Worm (Caenorhabditis elegans) whole organism, L1 larva: ENCODE measurements around the gene ZK1127.3.
"Not testable (repeated sequence)": the region's sequence is repeated elsewhere in the genome, so short reads cannot be mapped to it uniquely, and the experiment has no call there.

Source experiments
- C04F5.9 ChIP-seq: sonication (generic microtip); optimal IDR thresholded peaks from 2 replicates; lab custom pipeline; 2016; ENCODE audit warnings: missing genetic modification characterization, missing compliant biosample characterization
- C16A3.4 ChIP-seq: fragments of 150-350 bp; optimal IDR thresholded peaks from 2 replicates; lab custom pipeline; 2014; ENCODE audit warnings: missing biosample characterization, missing genetic modification characterization
- C34B4.2 ChIP-seq: sonication (generic microtip); optimal IDR thresholded peaks from 2 replicates; lab custom pipeline; 2017; ENCODE audit warnings: mild to moderate bottlenecking, missing genetic modification characterization, missing compliant biosample characterization
- Y116A8C.19 ChIP-seq: sonication (generic microtip); optimal IDR thresholded peaks from 2 replicates; lab custom pipeline; 2016; ENCODE audit warnings: missing compliant biosample characterization, missing genetic modification characterization, borderline replicate concordance
- aly-2 ChIP-seq: fragments of 150-350 bp; optimal IDR thresholded peaks from 2 replicates; lab custom pipeline; 2014; ENCODE audit warnings: missing biosample characterization, missing genetic modification characterization
- ama-1 ChIP-seq: fragments of 150-350 bp; optimal IDR thresholded peaks from 2 replicates; lab custom pipeline; 2014
- blmp-1 ChIP-seq: fragments of 150-350 bp; optimal IDR thresholded peaks from 2 replicates; lab custom pipeline; 2014; ENCODE audit warnings: missing biosample characterization, missing genetic modification characterization
- ceh-63 ChIP-seq: fragments of 200-800 bp; sonication (Bioruptor generic); optimal IDR thresholded peaks from 2 replicates; lab custom pipeline; 2018; ENCODE audit warnings: mild to moderate bottlenecking, missing genetic modification characterization, missing compliant biosample characterization
- ceh-88 ChIP-seq: fragments of 200-800 bp; sonication (Bioruptor generic); IDR thresholded peaks from 2 replicates; pipeline ENCODE4 v1.3.6; 2022; ENCODE audit warnings: missing genetic modification characterization, missing compliant biosample characterization
- ces-1 ChIP-seq: fragments of 150-350 bp; optimal IDR thresholded peaks from 2 replicates; lab custom pipeline; 2014; ENCODE audit warnings: missing biosample characterization, missing genetic modification reagents, missing genetic modification characterization
- dpl-1 ChIP-seq, 3 experiments: fragments of 150-350 bp in 2 of 3; sonication (generic microtip) in 1 of 3; optimal IDR thresholded peaks; 2 replicates each; lab custom pipeline; 2014 to 2017; ENCODE audit warnings: missing biosample characterization in 3 of 3, missing genetic modification characterization in 3 of 3, missing genetic modification reagents in 3 of 3
- dsc-1 ChIP-seq: sonication (generic microtip); optimal IDR thresholded peaks from 2 replicates; lab custom pipeline; 2016; ENCODE audit warnings: mild to moderate bottlenecking, missing genetic modification characterization, missing compliant biosample characterization
- efl-1 ChIP-seq, 4 experiments: fragments of 150-350 bp; optimal IDR thresholded peaks in 3 of 4; peaks in 1 of 4; 1 replicate in 1 of 4; 2 replicates in 3 of 4; lab custom pipeline; 2014; ENCODE audit warnings: missing biosample characterization in 2 of 4, missing genetic modification characterization in 2 of 4, missing genetic modification reagents in 2 of 4
- elt-3 ChIP-seq, 6 experiments: fragments of 150-350 bp in 1 of 6; sonication (generic microtip); optimal IDR thresholded peaks; 2 replicates each; lab custom pipeline; 2017 to 2018; ENCODE audit warnings: missing biosample characterization in 6 of 6, missing genetic modification characterization in 6 of 6, inconsistent platforms in 1 of 6
- fkh-10 ChIP-seq: sonication (generic microtip); optimal IDR thresholded peaks from 2 replicates; lab custom pipeline; 2017; ENCODE audit warnings: missing biosample characterization, missing genetic modification reagents, missing genetic modification characterization
- fkh-4 ChIP-seq: sonication (generic microtip); optimal IDR thresholded peaks from 2 replicates; lab custom pipeline; 2016; ENCODE audit warnings: missing compliant biosample characterization, missing genetic modification characterization, borderline replicate concordance
- fkh-8 ChIP-seq: sonication (generic microtip); optimal IDR thresholded peaks from 2 replicates; lab custom pipeline; 2016; ENCODE audit warnings: mild to moderate bottlenecking, missing genetic modification characterization, missing compliant biosample characterization
- grh-1 ChIP-seq: fragments of 200-800 bp; sonication (Bioruptor generic); IDR thresholded peaks from 2 replicates; pipeline ENCODE4 v1.3.6; 2022; ENCODE audit warnings: missing genetic modification reagents, missing genetic modification characterization, missing compliant biosample characterization
- hlh-17 ChIP-seq: fragments of 200-800 bp; sonication (Bioruptor generic); optimal IDR thresholded peaks from 2 replicates; lab custom pipeline; 2018; ENCODE audit warnings: missing genetic modification characterization, mild to moderate bottlenecking, missing compliant biosample characterization, moderate library complexity, borderline replicate concordance
- hlh-4 ChIP-seq: sonication (generic microtip); optimal IDR thresholded peaks from 2 replicates; lab custom pipeline; 2016; ENCODE audit warnings: mild to moderate bottlenecking, missing genetic modification characterization, missing compliant biosample characterization
- hpl-2 ChIP-seq: fragments of 150-350 bp; optimal IDR thresholded peaks from 2 replicates; lab custom pipeline; 2014; ENCODE audit warnings: missing biosample characterization, missing genetic modification reagents, missing genetic modification characterization
- irx-1 ChIP-seq: sonication (generic microtip); optimal IDR thresholded peaks from 2 replicates; lab custom pipeline; 2016; ENCODE audit warnings: missing genetic modification characterization, missing compliant biosample characterization
- isw-1 ChIP-seq: fragments of 200-800 bp; sonication (Bioruptor generic); IDR thresholded peaks from 2 replicates; pipeline ENCODE4 v1.3.6; 2022; ENCODE audit warnings: missing genetic modification characterization, missing compliant biosample characterization
- lin-13 ChIP-seq: fragments of 150-350 bp; optimal IDR thresholded peaks from 2 replicates; lab custom pipeline; 2014; ENCODE audit warnings: missing biosample characterization, missing genetic modification reagents, missing genetic modification characterization
- lin-15B ChIP-seq: fragments of 150-350 bp; sonication (generic microtip); optimal IDR thresholded peaks from 3 replicates; lab custom pipeline; 2014; ENCODE audit warnings: missing biosample characterization, missing genetic modification characterization
- lir-3 ChIP-seq: sonication (generic microtip); optimal IDR thresholded peaks from 2 replicates; lab custom pipeline; 2016; ENCODE audit warnings: mild to moderate bottlenecking, missing genetic modification characterization, moderate library complexity, missing compliant biosample characterization; ENCODE audit not compliant: poor library complexity
- lsy-2 ChIP-seq, 2 experiments: fragments of 150-350 bp; optimal IDR thresholded peaks; 2 replicates each; lab custom pipeline; 2014; ENCODE audit warnings: missing biosample characterization in 2 of 2, missing genetic modification characterization in 2 of 2
- mab-9 ChIP-seq: fragments of 200-800 bp; sonication (Bioruptor generic); IDR thresholded peaks from 2 replicates; pipeline ENCODE4 v1.3.6; 2022; ENCODE audit warnings: missing genetic modification reagents, missing genetic modification characterization, missing compliant biosample characterization
- mdl-1 ChIP-seq, 2 experiments: fragments of 150-350 bp; optimal IDR thresholded peaks; 2 replicates each; lab custom pipeline; 2014 to 2017; ENCODE audit warnings: missing biosample characterization in 2 of 2, missing genetic modification characterization in 2 of 2, inconsistent platforms in 1 of 2
- mef-2 ChIP-seq: fragments of 150-350 bp; optimal IDR thresholded peaks from 2 replicates; lab custom pipeline; 2014; ENCODE audit warnings: missing biosample characterization, missing genetic modification characterization
- nhr-11 ChIP-seq: fragments of 150-350 bp; optimal IDR thresholded peaks from 2 replicates; lab custom pipeline; 2014; ENCODE audit warnings: missing biosample characterization, missing genetic modification characterization
- nhr-19 ChIP-seq: fragments of 200-800 bp; sonication (Bioruptor generic); conservative IDR thresholded peaks from 2 replicates; pipeline ENCODE4 v1.3.6; 2022; ENCODE audit warnings: missing genetic modification characterization, missing compliant biosample characterization
- nhr-20 ChIP-seq: sonication (generic microtip); optimal IDR thresholded peaks from 2 replicates; lab custom pipeline; 2016; ENCODE audit warnings: mild to moderate bottlenecking, missing genetic modification characterization, missing compliant biosample characterization
- nhr-47 ChIP-seq: sonication (generic microtip); optimal IDR thresholded peaks from 2 replicates; lab custom pipeline; 2016; ENCODE audit warnings: mild to moderate bottlenecking, missing genetic modification characterization, moderate library complexity, missing compliant biosample characterization
- nhr-71 ChIP-seq: sonication (generic microtip); optimal IDR thresholded peaks from 2 replicates; lab custom pipeline; 2016; ENCODE audit warnings: mild to moderate bottlenecking, missing genetic modification characterization, moderate library complexity, missing compliant biosample characterization
- nhr-77 ChIP-seq: fragments of 150-350 bp; optimal IDR thresholded peaks from 2 replicates; lab custom pipeline; 2014; ENCODE audit warnings: missing biosample characterization, missing genetic modification characterization
- nhr-84 ChIP-seq: sonication (generic microtip); optimal IDR thresholded peaks from 2 replicates; lab custom pipeline; 2017; ENCODE audit warnings: missing biosample characterization, missing genetic modification characterization
- nhr-85 ChIP-seq: sonication (generic microtip); peaks from one replicate; lab custom pipeline; 2016; ENCODE audit warnings: missing genetic modification characterization, inconsistent platforms, missing compliant biosample characterization
- nhr-90 ChIP-seq: sonication (generic microtip); optimal IDR thresholded peaks from 2 replicates; lab custom pipeline; 2016; ENCODE audit warnings: mild to moderate bottlenecking, missing genetic modification characterization, missing compliant biosample characterization; ENCODE audit not compliant: poor library complexity
- pax-3 ChIP-seq: fragments of 200-800 bp; sonication (Bioruptor generic); optimal IDR thresholded peaks from 2 replicates; lab custom pipeline; 2018; ENCODE audit warnings: mild to moderate bottlenecking, missing genetic modification characterization, moderate library complexity, missing compliant biosample characterization
- skn-1 ChIP-seq: fragments of 150-350 bp; optimal IDR thresholded peaks from 2 replicates; lab custom pipeline; 2014; ENCODE audit warnings: missing biosample characterization, missing genetic modification characterization
- sox-4 ChIP-seq: sonication (generic microtip); optimal IDR thresholded peaks from 2 replicates; lab custom pipeline; 2016; ENCODE audit warnings: missing genetic modification characterization, missing compliant biosample characterization
- swsn-7 ChIP-seq: sonication (generic microtip); optimal IDR thresholded peaks from 2 replicates; lab custom pipeline; 2016; ENCODE audit warnings: missing genetic modification characterization, missing compliant biosample characterization
- tlp-1 ChIP-seq: fragments of 150-350 bp; optimal IDR thresholded peaks from 2 replicates; lab custom pipeline; 2014; ENCODE audit warnings: missing biosample characterization, missing genetic modification characterization
- unc-130 ChIP-seq: fragments of 150-350 bp; optimal IDR thresholded peaks from 2 replicates; lab custom pipeline; 2017; ENCODE audit warnings: missing biosample characterization, missing genetic modification characterization, inconsistent platforms
- unc-86 ChIP-seq: sonication (generic microtip); optimal IDR thresholded peaks from 2 replicates; lab custom pipeline; 2016; ENCODE audit warnings: missing genetic modification characterization, missing compliant biosample characterization
- xbp-1 ChIP-seq: sonication (generic microtip); optimal IDR thresholded peaks from 2 replicates; lab custom pipeline; 2016; ENCODE audit warnings: missing genetic modification characterization, missing compliant biosample characterization
- zag-1 ChIP-seq: fragments of 150-350 bp; optimal IDR thresholded peaks from 2 replicates; lab custom pipeline; 2014; ENCODE audit warnings: missing biosample characterization, missing genetic modification characterization
- zip-4 ChIP-seq: fragments of 200-800 bp; sonication (Bioruptor generic); optimal IDR thresholded peaks from 2 replicates; lab custom pipeline; 2018; ENCODE audit warnings: mild to moderate bottlenecking, missing genetic modification characterization, moderate library complexity, missing compliant biosample characterization
- ztf-4 ChIP-seq: fragments of 150-350 bp; optimal IDR thresholded peaks from 2 replicates; lab custom pipeline; 2014; ENCODE audit warnings: missing biosample characterization, missing genetic modification characterization

ZK1127.3 gene

DNA sequence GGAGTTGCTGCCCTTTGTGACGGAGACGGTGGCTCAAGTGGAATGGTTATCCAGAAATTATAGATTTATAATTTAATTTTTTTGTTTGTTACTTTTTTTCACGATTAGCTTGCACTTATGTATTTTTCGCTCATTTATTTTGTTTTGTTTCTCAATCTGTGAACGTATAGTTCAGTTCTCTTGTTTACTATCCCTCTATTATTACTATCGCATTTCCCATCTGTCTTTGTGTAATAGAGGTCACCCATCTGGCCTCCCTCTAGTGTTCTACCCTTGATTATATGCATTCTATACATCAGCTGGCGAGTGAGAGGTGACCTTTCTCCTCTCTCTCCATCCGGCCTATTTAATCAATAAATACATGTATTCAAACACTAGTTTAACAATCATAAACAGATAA is 28.9 kb downstream of the ZK1127.3 start, which contains the start of the genes T02G5.14 and T02G5.15:
T02G5.14 (plus strand) TSS at position 301 of the 400 bp plus-strand sequence.
T02G5.15 (plus strand) TSS at position 301 of the 400 bp plus-strand sequence.
- not testable (repeated sequence) for TF ChIP-seq Y116A8C.19, mef-2, nhr-71 (tag; lab: Kevin White, UChicago)

ce11 chrII:7090085-7090484 is 35.0 kb downstream of the ZK1127.3 start:
- no peak for TF ChIP-seq C16A3.4 (tag; lab: Kevin White, UChicago)
- no peak for TF ChIP-seq fkh-4 (tag; lab: Kevin White, UChicago)
- no peak for TF ChIP-seq unc-86 (tag; lab: Kevin White, UChicago)
- no peak for TF ChIP-seq hlh-17 (GFP tag; lab: Kevin White, UChicago)
- TF ChIP-seq sox-4 = no peak
- peak; percentile 96 for TF ChIP-seq grh-1 (GFP tag; lab: Robert Waterston, UW)
- TF ChIP-seq nhr-19 (GFP tag; lab: Robert Waterston, UW) = peak; percentile 55
- no peak for TF ChIP-seq aly-2 (tag; lab: Kevin White, UChicago)
- no peak for TF ChIP-seq lin-15B (tag; lab: Kevin White, UChicago)
- TF ChIP-seq dsc-1 (tag; lab: Kevin White, UChicago) = peak; percentile 6
- no peak for TF ChIP-seq C04F5.9 (tag; lab: Kevin White, UChicago)
- no peak for TF ChIP-seq lin-13
- TF ChIP-seq mdl-1 (tag; optimal IDR thresholded peaks at IDR 0.05; lab: Kevin White, UChicago) = peak in 1 of 2 experiments; percentile 38
- no peak for TF ChIP-seq nhr-11 (tag; lab: Kevin White, UChicago)
- TF ChIP-seq fkh-10 (GFP tag; lab: Kevin White, UChicago) = no peak
- peak; percentile 83 for TF ChIP-seq nhr-20 (tag; lab: Kevin White, UChicago)
- TF ChIP-seq fkh-8 (tag; lab: Kevin White, UChicago) = no peak
- no peak for TF ChIP-seq hlh-4 (tag; lab: Kevin White, UChicago)
- peak in 1 of 6 experiments; percentile 44 for TF ChIP-seq elt-3 (tag; optimal IDR thresholded peaks at IDR 0.05; lab: Kevin White, UChicago)
- TF ChIP-seq ztf-4 (tag; lab: Kevin White, UChicago) = no peak
- TF ChIP-seq C34B4.2 (tag; lab: Kevin White, UChicago) = no peak
- peak; percentile 39 for TF ChIP-seq nhr-47
- no peak for TF ChIP-seq zip-4 (GFP tag; lab: Kevin White, UChicago)
- no peak for TF ChIP-seq zag-1
- TF ChIP-seq ces-1 (GFP tag; lab: Kevin White, UChicago) = no peak
- TF ChIP-seq hpl-2 = no peak
- no peak for TF ChIP-seq ceh-63 (GFP tag; lab: Kevin White, UChicago)
- TF ChIP-seq dpl-1 (GFP tag; optimal IDR thresholded peaks at IDR 0.05; lab: Kevin White, UChicago) = peak in 1 of 3 experiments; percentile 13
- TF ChIP-seq mab-9 = peak; percentile 39; the same call in 1 of the 2 replicates
- no peak for TF ChIP-seq tlp-1 (tag; lab: Kevin White, UChicago)
- peak; percentile 12 for TF ChIP-seq blmp-1 (tag; lab: Kevin White, UChicago)
- no peak for TF ChIP-seq skn-1 (tag; lab: Kevin White, UChicago)
- peak; percentile 44 for TF ChIP-seq efl-1 (optimal IDR thresholded peaks at IDR 0.05; lab: Kevin White, UChicago)
- no peak for TF ChIP-seq efl-1 (GFP tag; optimal IDR thresholded peaks at IDR 0.05 in 1 of 2; lab: Kevin White, UChicago)
- TF ChIP-seq lir-3 (tag; lab: Kevin White, UChicago) = peak; percentile 41
- peak; percentile 12; the same call in 1 of the 2 replicates for TF ChIP-seq isw-1 (GFP tag; lab: Robert Waterston, UW)
- TF ChIP-seq unc-130 (tag; lab: Kevin White, UChicago) = no peak
- peak; percentile 24 for TF ChIP-seq pax-3 (tag; lab: Kevin White, UChicago)
- peak; percentile 25; the same call in 1 of the 2 replicates for TF ChIP-seq ceh-88 (GFP tag; lab: Robert Waterston, UW)
- TF ChIP-seq xbp-1 (tag; lab: Kevin White, UChicago) = peak; percentile 58
- peak; percentile 82 for TF ChIP-seq nhr-71 (tag; lab: Kevin White, UChicago)
- peak; percentile 0 for TF ChIP-seq irx-1 (tag; lab: Kevin White, UChicago)
- TF ChIP-seq swsn-7 = peak; percentile 47
- peak; percentile 26 to 54 for TF ChIP-seq lsy-2 (tag; optimal IDR thresholded peaks at IDR 0.05; lab: Kevin White, UChicago)
- no peak for TF ChIP-seq nhr-77 (tag; lab: Kevin White, UChicago)
- no peak for TF ChIP-seq ama-1
- TF ChIP-seq nhr-84 = no peak
- peak; percentile 98 for TF ChIP-seq nhr-85 (tag; lab: Kevin White, UChicago)
- TF ChIP-seq nhr-90 (tag; lab: Kevin White, UChicago) = peak; percentile 59
